Worm (Caenorhabditis elegans) whole organism, L4 larva: ENCODE measurements around the gene C25D7.9.

Experiments used
- ceh-82 ChIP-seq: sonication (generic microtip); optimal IDR thresholded peaks from 2 replicates; lab custom pipeline; 2017; ENCODE audit warnings: missing biosample characterization, missing genetic modification characterization
- nhr-25 ChIP-seq: sonication (generic microtip); optimal IDR thresholded peaks from 2 replicates; lab custom pipeline; 2017; ENCODE audit warnings: missing genetic modification characterization, mild to moderate bottlenecking, missing compliant biosample characterization, antibody characterized with exemption, moderate library complexity, borderline replicate concordance; ENCODE audit not compliant: insufficient read depth
- nhr-28 ChIP-seq: fragments of 150-350 bp; optimal IDR thresholded peaks from 2 replicates; lab custom pipeline; 2014; ENCODE audit warnings: missing biosample characterization, missing genetic modification characterization
- nhr-42 ChIP-seq: fragments of 200-800 bp; sonication (Bioruptor generic); IDR thresholded peaks from 2 replicates; pipeline ENCODE4 v1.3.6; 2022; ENCODE audit warnings: missing genetic modification characterization, missing compliant biosample characterization
- pqm-1 ChIP-seq: sonication (generic microtip); optimal IDR thresholded peaks from 2 replicates; lab custom pipeline; 2017; ENCODE audit warnings: missing biosample characterization, missing genetic modification characterization
- ztf-11 ChIP-seq: fragments of 150-350 bp; optimal IDR thresholded peaks from 2 replicates; lab custom pipeline; 2014; ENCODE audit warnings: missing biosample characterization, missing genetic modification characterization

ce11 chrV:15028896-15029519 is 35.9 kb upstream of the C25D7.9 start, which contains the start of gene F14H8.8:
- TF ChIP-seq ceh-82 = no peak
- TF ChIP-seq nhr-25 = no peak
- TF ChIP-seq ztf-11 (tag; lab: Kevin White, UChicago) = no peak
- TF ChIP-seq nhr-42 (GFP tag; lab: Robert Waterston, UW) = no peak
- TF ChIP-seq pqm-1 (tag; lab: Kevin White, UChicago) = no peak
- TF ChIP-seq nhr-28 (tag; lab: Kevin White, UChicago) = no peak
